Worm (Caenorhabditis elegans) whole organism, young adult: ENCODE results near the gene C15H11.1.

Experiments
- B0261.1 ChIP-seq: sonication (generic microtip); optimal IDR thresholded peaks from 2 replicates; lab custom pipeline; 2016; ENCODE audit warnings: mild to moderate bottlenecking, missing genetic modification characterization, moderate library complexity, missing compliant biosample characterization
- B0336.3 ChIP-seq: fragments of 200-800 bp; sonication (Bioruptor generic); IDR thresholded peaks from 2 replicates; pipeline ENCODE4 v1.3.6; 2022; ENCODE audit warnings: missing genetic modification characterization, missing compliant biosample characterization
- F10E7.11 ChIP-seq: sonication (generic microtip); optimal IDR thresholded peaks from 2 replicates; lab custom pipeline; 2017; ENCODE audit warnings: mild to moderate bottlenecking, missing genetic modification characterization, moderate library complexity, missing compliant biosample characterization
- F22D6.2 ChIP-seq: sonication (generic microtip); optimal IDR thresholded peaks from 2 replicates; lab custom pipeline; 2016; ENCODE audit warnings: mild to moderate bottlenecking, missing genetic modification characterization, missing compliant biosample characterization
- F23B12.7 ChIP-seq: sonication (generic microtip); optimal IDR thresholded peaks from 2 replicates; lab custom pipeline; 2017; ENCODE audit warnings: missing genetic modification characterization, mild to moderate bottlenecking, missing compliant biosample characterization, antibody characterized with exemption, moderate library complexity; ENCODE audit not compliant: insufficient read depth
- F37B4.10 ChIP-seq: fragments of 200-800 bp; sonication (Bioruptor generic); IDR thresholded peaks from 2 replicates; pipeline ENCODE4 v1.3.6; 2022; ENCODE audit warnings: missing genetic modification characterization, missing compliant biosample characterization
- F39B2.1 ChIP-seq: fragments of 200-800 bp; sonication (Bioruptor generic); IDR thresholded peaks from 2 replicates; pipeline ENCODE4 v1.3.6; 2022; ENCODE audit warnings: missing genetic modification reagents, missing genetic modification characterization, missing compliant biosample characterization
- F49E8.2 ChIP-seq: sonication (generic microtip); optimal IDR thresholded peaks from 3 replicates; lab custom pipeline; 2017; ENCODE audit warnings: missing genetic modification characterization, mild to moderate bottlenecking, missing compliant biosample characterization, antibody characterized with exemption, moderate library complexity; ENCODE audit not compliant: insufficient read depth
- F52B5.7 ChIP-seq: sonication (generic microtip); optimal IDR thresholded peaks from 2 replicates; lab custom pipeline; 2016; ENCODE audit warnings: mild to moderate bottlenecking, missing genetic modification characterization, missing compliant biosample characterization
- T26A5.8 ChIP-seq: sonication (generic microtip); optimal IDR thresholded peaks from 2 replicates; lab custom pipeline; 2016; ENCODE audit warnings: missing genetic modification characterization, missing compliant biosample characterization
- Y56A3A.18 ChIP-seq: fragments of 200-800 bp; sonication (Bioruptor generic); IDR thresholded peaks from 2 replicates; pipeline ENCODE4 v1.3.6; 2022; ENCODE audit warnings: missing genetic modification reagents, missing genetic modification characterization, missing compliant biosample characterization
- Y79H2A.3 ChIP-seq: fragments of 200-800 bp; sonication (Bioruptor generic); conservative IDR thresholded peaks from 2 replicates; pipeline ENCODE4 v1.3.6; 2022; ENCODE audit warnings: missing genetic modification reagents, missing genetic modification characterization, missing compliant biosample characterization
- Y95B8A.8 ChIP-seq: fragments of 200-800 bp; sonication (Bioruptor generic); IDR thresholded peaks from 2 replicates; pipeline ENCODE4 v1.3.6; 2022; ENCODE audit warnings: missing genetic modification reagents, missing genetic modification characterization, missing compliant biosample characterization
- aptf-2 ChIP-seq: fragments of 200-800 bp; sonication (Bioruptor generic); conservative IDR thresholded peaks from 2 replicates; pipeline ENCODE4 v1.3.6; 2022; ENCODE audit warnings: missing genetic modification reagents, missing genetic modification characterization, missing compliant biosample characterization
- attf-3 ChIP-seq: fragments of 200-800 bp; sonication (Bioruptor generic); conservative IDR thresholded peaks from 2 replicates; pipeline ENCODE4 v1.3.6; 2022; ENCODE audit warnings: missing genetic modification reagents, missing genetic modification characterization, missing compliant biosample characterization
- bed-1 ChIP-seq: fragments of 200-800 bp; sonication (Bioruptor generic); IDR thresholded peaks from 2 replicates; pipeline ENCODE4 v1.3.6; 2022; ENCODE audit warnings: missing genetic modification reagents, missing genetic modification characterization, missing compliant biosample characterization
- bed-2 ChIP-seq: fragments of 200-800 bp; sonication (Bioruptor generic); IDR thresholded peaks from 2 replicates; pipeline ENCODE4 v1.3.6; 2022; ENCODE audit warnings: missing genetic modification reagents, missing genetic modification characterization, missing compliant biosample characterization
- ceh-40 ChIP-seq: fragments of 200-800 bp; sonication (Bioruptor generic); IDR thresholded peaks from 2 replicates; pipeline ENCODE4 v1.3.6; 2022; ENCODE audit warnings: missing genetic modification characterization, missing compliant biosample characterization
- dox-1 ChIP-seq: fragments of 200-800 bp; sonication (Bioruptor generic); IDR thresholded peaks from 2 replicates; pipeline ENCODE4 v1.3.6; 2022; ENCODE audit warnings: missing genetic modification reagents, missing genetic modification characterization, missing compliant biosample characterization
- dpl-1 ChIP-seq: fragments of 150-350 bp; optimal IDR thresholded peaks from 2 replicates; lab custom pipeline; 2014; ENCODE audit warnings: missing biosample characterization, missing genetic modification reagents, missing genetic modification characterization
- egl-18 ChIP-seq: fragments of 200-800 bp; sonication (Bioruptor generic); IDR thresholded peaks from 2 replicates; pipeline ENCODE4 v1.3.6; 2022; ENCODE audit warnings: missing genetic modification reagents, missing genetic modification characterization, missing compliant biosample characterization
- egl-44 ChIP-seq: fragments of 200-800 bp; sonication (Bioruptor generic); IDR thresholded peaks from 2 replicates; pipeline ENCODE4 v1.3.6; 2022; ENCODE audit warnings: missing genetic modification reagents, missing genetic modification characterization, missing compliant biosample characterization
- ekl-4 ChIP-seq: fragments of 200-800 bp; sonication (Bioruptor generic); IDR thresholded peaks from 2 replicates; pipeline ENCODE4 v1.3.6; 2022; ENCODE audit warnings: missing genetic modification reagents, missing genetic modification characterization, missing compliant biosample characterization
- gei-17 ChIP-seq: fragments of 200-800 bp; sonication (Bioruptor generic); optimal IDR thresholded peaks from 2 replicates; lab custom pipeline; 2018; ENCODE audit warnings: mild to moderate bottlenecking, missing genetic modification characterization, missing compliant biosample characterization
- hlh-12 ChIP-seq: sonication (generic microtip); optimal IDR thresholded peaks from 2 replicates; lab custom pipeline; 2016; ENCODE audit warnings: missing genetic modification characterization, missing compliant biosample characterization
- hrde-1 ChIP-seq: sonication (generic microtip); optimal IDR thresholded peaks from 2 replicates; lab custom pipeline; 2016; ENCODE audit warnings: missing genetic modification characterization, mild to moderate bottlenecking, missing compliant biosample characterization, moderate library complexity, missing genotype, missing genetic modification reagents, borderline replicate concordance
- hsf-1 ChIP-seq: fragments of 200-800 bp; sonication (Bioruptor generic); IDR thresholded peaks from 2 replicates; pipeline ENCODE4 v1.3.6; 2022; ENCODE audit warnings: missing genetic modification reagents, missing genetic modification characterization, missing compliant biosample characterization
- lag-1 ChIP-seq: fragments of 200-800 bp; sonication (Bioruptor generic); IDR thresholded peaks from 2 replicates; pipeline ENCODE4 v1.3.6; 2022; ENCODE audit warnings: missing genetic modification reagents, missing genetic modification characterization, missing compliant biosample characterization
- let-526 ChIP-seq: fragments of 200-800 bp; sonication (Bioruptor generic); IDR thresholded peaks from 2 replicates; pipeline ENCODE4 v1.3.6; 2022; ENCODE audit warnings: missing genetic modification reagents, missing genetic modification characterization, missing compliant biosample characterization
- lin-40 ChIP-seq: sonication (generic microtip); optimal IDR thresholded peaks from 2 replicates; lab custom pipeline; 2016; ENCODE audit warnings: missing genetic modification characterization, mild to moderate bottlenecking, missing compliant biosample characterization, missing genotype, missing genetic modification reagents
- lin-54 ChIP-seq: fragments of 200-800 bp; sonication (Bioruptor generic); optimal IDR thresholded peaks from 2 replicates; lab custom pipeline; 2018; ENCODE audit warnings: mild to moderate bottlenecking, missing genetic modification characterization, missing compliant biosample characterization
- lsy-27 ChIP-seq: sonication (generic microtip); optimal IDR thresholded peaks from 2 replicates; lab custom pipeline; 2017; ENCODE audit warnings: missing genetic modification characterization, mild to moderate bottlenecking, missing compliant biosample characterization, antibody characterized with exemption, missing genotype, borderline replicate concordance; ENCODE audit not compliant: insufficient read depth
- madf-3 ChIP-seq: fragments of 200-800 bp; sonication (Bioruptor generic); IDR thresholded peaks from 2 replicates; pipeline ENCODE4 v1.3.6; 2022; ENCODE audit warnings: missing genetic modification reagents, missing genetic modification characterization, missing compliant biosample characterization
- nhr-27 ChIP-seq: fragments of 200-800 bp; sonication (Bioruptor generic); optimal IDR thresholded peaks from 2 replicates; lab custom pipeline; 2018; ENCODE audit warnings: mild to moderate bottlenecking, missing genetic modification characterization, moderate library complexity, missing compliant biosample characterization
- nhr-90 ChIP-seq: sonication (generic microtip); optimal IDR thresholded peaks from 2 replicates; lab custom pipeline; 2016; ENCODE audit warnings: missing genotype, mild to moderate bottlenecking, missing genetic modification characterization, missing compliant biosample characterization
- pha-4 ChIP-seq: fragments of 150-350 bp; sonication (generic microtip); optimal IDR thresholded peaks from 2 replicates; lab custom pipeline; 2014; ENCODE audit warnings: missing biosample characterization, missing genetic modification reagents, missing genetic modification characterization
- rpc-1 ChIP-seq, 2 experiments: fragments of 150-350 bp in 1 of 2; sonication (generic microtip) in 1 of 2; optimal IDR thresholded peaks; 2 replicates each; lab custom pipeline; 2014 to 2018; ENCODE audit warnings: missing biosample characterization in 1 of 2, missing genetic modification characterization in 1 of 2, missing genetic modification reagents in 1 of 2, missing genotype in 1 of 2
- sea-2 ChIP-seq: fragments of 200-800 bp; sonication (Bioruptor generic); IDR thresholded peaks from 2 replicates; pipeline ENCODE4 v1.3.6; 2022; ENCODE audit warnings: missing genetic modification characterization, missing compliant biosample characterization
- snpc-1.3 ChIP-seq: sonication (generic microtip); optimal IDR thresholded peaks from 2 replicates; lab custom pipeline; 2017; ENCODE audit warnings: missing genetic modification characterization, mild to moderate bottlenecking, missing compliant biosample characterization, antibody characterized with exemption, moderate library complexity, missing genotype, missing genetic modification reagents; ENCODE audit not compliant: insufficient read depth
- snpc-4 ChIP-seq, 5 experiments: fragments of 150-350 bp in 1 of 5; sonication (generic microtip) in 4 of 5; optimal IDR thresholded peaks; 2 replicates each; lab custom pipeline; 2014 to 2018; ENCODE audit warnings: missing genetic modification characterization in 5 of 5, missing biosample characterization in 3 of 5, antibody characterized with exemption in 2 of 5, mild to moderate bottlenecking in 2 of 5, missing compliant biosample characterization in 2 of 5, missing genotype in 2 of 5, moderate library complexity in 2 of 5, missing genetic modification reagents in 1 of 5
- somi-1 ChIP-seq: fragments of 200-800 bp; sonication (Bioruptor generic); optimal IDR thresholded peaks from 2 replicates; lab custom pipeline; 2018; ENCODE audit warnings: mild to moderate bottlenecking, missing genetic modification characterization, missing compliant biosample characterization
- sptf-2 ChIP-seq: fragments of 200-800 bp; sonication (Bioruptor generic); optimal IDR thresholded peaks from 2 replicates; lab custom pipeline; 2018; ENCODE audit warnings: mild to moderate bottlenecking, missing genetic modification characterization, missing compliant biosample characterization
- tbx-9 ChIP-seq: sonication (generic microtip); optimal IDR thresholded peaks from 2 replicates; lab custom pipeline; 2016; ENCODE audit warnings: borderline replicate concordance, missing genetic modification characterization, inconsistent platforms, missing compliant biosample characterization
- tlf-1 ChIP-seq: fragments of 200-800 bp; sonication (Bioruptor generic); optimal IDR thresholded peaks from 2 replicates; lab custom pipeline; 2018; ENCODE audit warnings: mild to moderate bottlenecking, missing genetic modification characterization, missing compliant biosample characterization
- xnd-1 ChIP-seq: sonication (generic microtip); optimal IDR thresholded peaks from 2 replicates; lab custom pipeline; 2016; ENCODE audit warnings: missing genotype, missing genetic modification reagents, missing genetic modification characterization, missing compliant biosample characterization
- zfh-2 ChIP-seq: fragments of 200-800 bp; sonication (Bioruptor generic); conservative IDR thresholded peaks from 2 replicates; pipeline ENCODE4 v1.3.6; 2022; ENCODE audit warnings: missing genetic modification reagents, missing genetic modification characterization, missing compliant biosample characterization

The C15H11.1 gene

ce11 chrV:14355738-14356368, 37.8 kb upstream of the C15H11.1 start, which contains the start of gene cyn-1 (continued):
- TF ChIP-seq snpc-4 (GFP tag; optimal IDR thresholded peaks at IDR 0.05; lab: Kevin White, UChicago), result no peak
- TF ChIP-seq snpc-4 (tag; optimal IDR thresholded peaks at IDR 0.05; lab: Kevin White, UChicago), result peak; percentile 42 to 75 (median 59)
- no peak for TF ChIP-seq let-526
- no peak for TF ChIP-seq F37B4.10 (GFP tag; lab: Robert Waterston, UW)
- no peak for TF ChIP-seq tbx-9 (tag; lab: Kevin White, UChicago)
- TF ChIP-seq Y56A3A.18 (GFP tag; lab: Robert Waterston, UW), result peak; percentile 69; the same call in 1 of the 2 replicates
- no peak for TF ChIP-seq T26A5.8
- TF ChIP-seq bed-1 (GFP tag; lab: Robert Waterston, UW), result no peak
- peak; percentile 15 for TF ChIP-seq F22D6.2 (tag; lab: Kevin White, UChicago)
- peak; percentile 44; the same call in 1 of the 2 replicates for TF ChIP-seq ekl-4
- TF ChIP-seq F49E8.2 (tag; lab: Kevin White, UChicago), result no peak
- TF ChIP-seq aptf-2 (GFP tag; lab: Robert Waterston, UW), result no peak
- no peak for TF ChIP-seq B0261.1
- peak; percentile 75 for TF ChIP-seq dpl-1 (GFP tag; lab: Kevin White, UChicago)
- no peak for TF ChIP-seq lag-1 (GFP tag; lab: Robert Waterston, UW)
- TF ChIP-seq tlf-1 (GFP tag; lab: Kevin White, UChicago), result no peak
- no peak for TF ChIP-seq nhr-27
- peak; percentile 96 for TF ChIP-seq lin-54 (GFP tag; lab: Kevin White, UChicago)
- no peak for TF ChIP-seq sptf-2 (GFP tag; lab: Kevin White, UChicago)
- TF ChIP-seq egl-18 (GFP tag; lab: Robert Waterston, UW), result no peak
- no peak for TF ChIP-seq F52B5.7 (tag; lab: Kevin White, UChicago)
- TF ChIP-seq B0336.3, result peak; percentile 82
- no peak for TF ChIP-seq F39B2.1 (GFP tag; lab: Robert Waterston, UW)
- TF ChIP-seq egl-44 (GFP tag; lab: Robert Waterston, UW), result no peak
- no peak for TF ChIP-seq lsy-27
- peak; percentile 67 for TF ChIP-seq dox-1
- no peak for TF ChIP-seq hlh-12
- TF ChIP-seq ceh-40 (GFP tag; lab: Robert Waterston, UW), result no peak
- no peak for TF ChIP-seq madf-3 (GFP tag; lab: Robert Waterston, UW)
- TF ChIP-seq hsf-1 (GFP tag; lab: Robert Waterston, UW), result 0 out of 2 replicates have a peak, but pooled peaks have one; percentile 9
- TF ChIP-seq pha-4, result no peak
- TF ChIP-seq gei-17, result no peak
- TF ChIP-seq bed-2 (GFP tag; lab: Robert Waterston, UW), result no peak
- TF ChIP-seq attf-3 (GFP tag; lab: Robert Waterston, UW), result peak; percentile 58; the same call in 1 of the 2 replicates
- 0 out of 2 replicates have a peak, but pooled peaks have one; percentile 23 for TF ChIP-seq Y79H2A.3 (GFP tag; lab: Robert Waterston, UW)
- no peak for TF ChIP-seq F10E7.11 (tag; lab: Kevin White, UChicago)
- TF ChIP-seq zfh-2 (GFP tag; lab: Robert Waterston, UW), result no peak
- no peak for TF ChIP-seq somi-1 (GFP tag; lab: Kevin White, UChicago)
- no peak for TF ChIP-seq rpc-1 (optimal IDR thresholded peaks at IDR 0.05; lab: Kevin White, UChicago)
- TF ChIP-seq rpc-1 (tag; optimal IDR thresholded peaks at IDR 0.05; lab: Kevin White, UChicago), result no peak
- no peak for TF ChIP-seq sea-2 (GFP tag; lab: Robert Waterston, UW)
- TF ChIP-seq nhr-90 (tag; lab: Kevin White, UChicago), result no peak
- TF ChIP-seq snpc-1.3, result peak; percentile 79
- TF ChIP-seq hrde-1 (tag; lab: Kevin White, UChicago), result peak; percentile 55
- no peak for TF ChIP-seq Y95B8A.8 (GFP tag; lab: Robert Waterston, UW)
- TF ChIP-seq F23B12.7 (tag; lab: Kevin White, UChicago), result peak; percentile 58
- TF ChIP-seq xnd-1 (tag; lab: Kevin White, UChicago), result peak; percentile 45
- TF ChIP-seq lin-40, result peak; percentile 81
